Fruit fly (Drosophila melanogaster): Measurements from ENCODE around the gene IntS12.

IntS12 gene

dm6 chr3R:26892764-26893163, 29.6 kb downstream of the IntS12 start (continued):
- no peak for TF ChIP-seq pros (GFP tag; optimal IDR thresholded peaks at IDR 0.05)
- peak; percentile 23 for TF ChIP-seq NfI (GFP tag; optimal IDR thresholded peaks at IDR 0.05)
- peak; percentile 13 for TF ChIP-seq CG10209 (GFP tag; optimal IDR thresholded peaks at IDR 0.05)
- TF ChIP-seq CG8478 (optimal IDR thresholded peaks at IDR 0.05) = no peak
- TF ChIP-seq Dp (GFP tag; optimal IDR thresholded peaks at IDR 0.05) = no peak
- TF ChIP-seq pnt (GFP tag; optimal IDR thresholded peaks at IDR 0.05) = no peak
- TF ChIP-seq CG1832 (GFP tag; optimal IDR thresholded peaks at IDR 0.05) = no peak
- no peak for TF ChIP-seq CG4617 (GFP tag; optimal IDR thresholded peaks at IDR 0.05; ENCODE audit: borderline replicate concordance)
- no peak for TF ChIP-seq Dad (GFP tag; optimal IDR thresholded peaks at IDR 0.05)
- TF ChIP-seq sc (optimal IDR thresholded peaks at IDR 0.05) = no peak
- no peak for TF ChIP-seq sc (GFP tag; optimal IDR thresholded peaks at IDR 0.05)
- no peak for TF ChIP-seq wdn (GFP tag; IDR thresholded peaks at IDR 0.05)
- no peak for TF ChIP-seq CG5245 (GFP tag; optimal IDR thresholded peaks at IDR 0.05)
- no peak for TF ChIP-seq zfh2 (GFP tag; optimal IDR thresholded peaks at IDR 0.05)
- TF ChIP-seq usp (GFP tag; optimal IDR thresholded peaks at IDR 0.05) = no peak
- TF ChIP-seq Myb (GFP tag; optimal IDR thresholded peaks at IDR 0.05) = no peak
- TF ChIP-seq CG17385 (GFP tag; optimal IDR thresholded peaks at IDR 0.05) = no peak
- TF ChIP-seq CG7963 (GFP tag; IDR thresholded peaks at IDR 0.05; ENCODE audit: partially characterized antibody) = no peak
- TF ChIP-seq ab (GFP tag; optimal IDR thresholded peaks at IDR 0.05) = no peak
- TF ChIP-seq sens (GFP tag) = peak; percentile 60
- TF ChIP-seq CG11085 (GFP tag; IDR thresholded peaks at IDR 0.05) = no peak
- no peak for TF ChIP-seq Dfd (GFP tag; optimal IDR thresholded peaks at IDR 0.05)
- TF ChIP-seq Fer1 (GFP tag; optimal IDR thresholded peaks at IDR 0.05) = no peak
- no peak for TF ChIP-seq ftz-f1 (GFP tag; optimal IDR thresholded peaks at IDR 0.05)
- TF ChIP-seq CG17361 (GFP tag; IDR thresholded peaks at IDR 0.05) = 0 out of 3 replicates have a peak, but pooled peaks have one; percentile 23
- no peak for TF ChIP-seq CG13123 (GFP tag; optimal IDR thresholded peaks at IDR 0.05)
- no peak for TF ChIP-seq CG8924 (tag; optimal IDR thresholded peaks at IDR 0.05)
- peak; percentile 7 for TF ChIP-seq Ets97D (GFP tag; optimal IDR thresholded peaks at IDR 0.05)
- peak; percentile 45 for TF ChIP-seq CG12219 (GFP tag; optimal IDR thresholded peaks at IDR 0.05)
- TF ChIP-seq kni (GFP tag; optimal IDR thresholded peaks at IDR 0.05) = no peak
- TF ChIP-seq CG4854 (GFP tag; optimal IDR thresholded peaks at IDR 0.05) = no peak
- TF ChIP-seq nau (GFP tag; optimal IDR thresholded peaks at IDR 0.05) = no peak
- peak; percentile 99 for TF ChIP-seq CG8388 (GFP tag; optimal IDR thresholded peaks at IDR 0.05)
- no peak for TF ChIP-seq CG16863 (GFP tag; optimal IDR thresholded peaks at IDR 0.05)
- TF ChIP-seq odd (GFP tag; optimal IDR thresholded peaks at IDR 0.05) = no peak
- TF ChIP-seq CG8765 (GFP tag; IDR thresholded peaks at IDR 0.05) = no peak
- TF ChIP-seq dati (GFP tag; IDR thresholded peaks at IDR 0.05) = no peak
- no peak for TF ChIP-seq CG17802 (tag; optimal IDR thresholded peaks at IDR 0.05)
- TF ChIP-seq CG10366 (GFP tag; IDR thresholded peaks at IDR 0.05) = peak; percentile 27; the same call in 1 of the 2 replicates
- peak; percentile 12 for TF ChIP-seq Chrac-16 (GFP tag; optimal IDR thresholded peaks at IDR 0.05)
- TF ChIP-seq bowl (GFP tag; IDR thresholded peaks at IDR 0.05) = no peak
- TF ChIP-seq lola (GFP tag; optimal IDR thresholded peaks at IDR 0.05) = peak in 1 of 3 experiments; percentile 31
- no peak for TF ChIP-seq Nf-YA (GFP tag; IDR thresholded peaks at IDR 0.05)
- no peak for TF ChIP-seq scrt (GFP tag; optimal IDR thresholded peaks at IDR 0.05)
- TF ChIP-seq NK7.1 (GFP tag; optimal IDR thresholded peaks at IDR 0.05) = no peak
- no peak for TF ChIP-seq CG8290 (GFP tag; optimal IDR thresholded peaks at IDR 0.05)
- TF ChIP-seq CG8290 (tag; optimal IDR thresholded peaks at IDR 0.05) = peak in 1 of 2 experiments; percentile 41
- TF ChIP-seq CG8944 (GFP tag; optimal IDR thresholded peaks at IDR 0.05) = no peak
- no peak for TF ChIP-seq CG18619 (GFP tag; optimal IDR thresholded peaks at IDR 0.05)
- peak; percentile 57 for TF ChIP-seq CG1603 (tag; optimal IDR thresholded peaks at IDR 0.05)
- 0 out of 3 replicates have a peak, but pooled peaks have one; percentile 9 for TF ChIP-seq H15 (GFP tag; IDR thresholded peaks at IDR 0.05)
- TF ChIP-seq CG18011 (GFP tag; optimal IDR thresholded peaks at IDR 0.05) = no peak
- TF ChIP-seq Ravus (GFP tag; IDR thresholded peaks at IDR 0.05) = no peak

Measured in whole organism, embryonic.